Worm (Caenorhabditis elegans): ENCODE measurements around the gene F07G6.2.

Gene F07G6.2

ce11 chrX:1706538-1706937 lies 20.6 kb upstream of the F07G6.2 start, which contains the start of gene F07G6.5:
F07G6.5 (minus strand) TSS chrX:1706638.
- TF ChIP-seq tra-4 (tag; optimal IDR thresholded peaks at IDR 0.05) (no peak), hmg-4 (GFP tag; optimal IDR thresholded peaks at IDR 0.05) (no peak), ceh-36 (tag; optimal IDR thresholded peaks at IDR 0.05) (no peak), F13C5.2 (tag; optimal IDR thresholded peaks at IDR 0.05) (no peak), hnd-1 (tag; optimal IDR thresholded peaks at IDR 0.05) (no peak), pes-1 (GFP tag; IDR thresholded peaks at IDR 0.05) (no peak), aly-1 (tag; optimal IDR thresholded peaks at IDR 0.05) (no peak), ceh-13 (GFP tag; optimal IDR thresholded peaks at IDR 0.05) (no peak), sea-1 (GFP tag; conservative IDR thresholded peaks at IDR 0.05) (no peak), hmbx-1 (tag; optimal IDR thresholded peaks at IDR 0.05) (no peak), B0310.2 (tag; optimal IDR thresholded peaks at IDR 0.05) (no peak), tbx-11 (GFP tag; IDR thresholded peaks at IDR 0.05) (no peak), flt-1 (GFP tag; IDR thresholded peaks at IDR 0.05) (no peak), tbx-37 (GFP tag; conservative IDR thresholded peaks at IDR 0.05) (no peak), ama-1 (optimal IDR thresholded peaks at IDR 0.05) (no peak)

ce11 chrX:1712538-1712937 lies 14.6 kb upstream of the F07G6.2 start, which contains the start of gene fbxa-52:
fbxa-52 (minus strand) TSS chrX:1712638.
- TF ChIP-seq ceh-13 (GFP tag; optimal IDR thresholded peaks at IDR 0.05) = no peak
- no peak for TF ChIP-seq tra-4 (tag; optimal IDR thresholded peaks at IDR 0.05)
- TF ChIP-seq F13C5.2 (tag; optimal IDR thresholded peaks at IDR 0.05) = no peak
- no peak for TF ChIP-seq aly-1 (tag; optimal IDR thresholded peaks at IDR 0.05)
- TF ChIP-seq sea-1 (GFP tag; conservative IDR thresholded peaks at IDR 0.05) = no peak
- TF ChIP-seq ets-7 (tag; optimal IDR thresholded peaks at IDR 0.05) = no peak
- no peak for TF ChIP-seq hmbx-1 (tag; optimal IDR thresholded peaks at IDR 0.05)
- no peak for TF ChIP-seq flt-1 (GFP tag; IDR thresholded peaks at IDR 0.05)
- no peak for TF ChIP-seq tbx-37 (GFP tag; conservative IDR thresholded peaks at IDR 0.05)

- TF ChIP-seq flt-1 (GFP tag; IDR thresholded peaks at IDR 0.05) = no peak
- no peak for TF ChIP-seq ceh-13 (GFP tag; optimal IDR thresholded peaks at IDR 0.05)
- no peak for TF ChIP-seq tra-4 (tag; optimal IDR thresholded peaks at IDR 0.05)
- TF ChIP-seq tbx-11 (GFP tag; IDR thresholded peaks at IDR 0.05) = no peak
- no peak for TF ChIP-seq pes-1 (GFP tag; IDR thresholded peaks at IDR 0.05)
- no peak for TF ChIP-seq sea-1 (GFP tag; conservative IDR thresholded peaks at IDR 0.05)
- no peak for TF ChIP-seq B0310.2 (tag; optimal IDR thresholded peaks at IDR 0.05)
- TF ChIP-seq ama-1 (optimal IDR thresholded peaks at IDR 0.05) = no peak
- TF ChIP-seq ceh-36 (tag; optimal IDR thresholded peaks at IDR 0.05) = no peak
- TF ChIP-seq hmg-4 (GFP tag; optimal IDR thresholded peaks at IDR 0.05) = no peak
- TF ChIP-seq aly-1 (tag; optimal IDR thresholded peaks at IDR 0.05) = no peak
- no peak for TF ChIP-seq F13C5.2 (tag; optimal IDR thresholded peaks at IDR 0.05)
- no peak for TF ChIP-seq tbx-37 (GFP tag; conservative IDR thresholded peaks at IDR 0.05)
- TF ChIP-seq ets-7 (tag; optimal IDR thresholded peaks at IDR 0.05) = no peak
- TF ChIP-seq hmbx-1 (tag; optimal IDR thresholded peaks at IDR 0.05) = no peak
- no peak for TF ChIP-seq scrt-1 (GFP tag; IDR thresholded peaks at IDR 0.05)
- TF ChIP-seq hnd-1 (tag; optimal IDR thresholded peaks at IDR 0.05) = no peak
These were observed 8.7 kb upstream of the F07G6.2 start, which contains the start of gene fbxa-53 for ce11 chrX:1718479-1718878. fbxa-53 (minus strand) TSS chrX:1718579.

- TF ChIP-seq ceh-13 (GFP tag; optimal IDR thresholded peaks at IDR 0.05) (no peak), tbx-11 (GFP tag; IDR thresholded peaks at IDR 0.05) (no peak), ama-1 (optimal IDR thresholded peaks at IDR 0.05) (no peak)
These were observed 6.8 kb upstream of the F07G6.2 start, which contains the start of gene F07G6.8 for ce11 chrX:1720359-1720758. F07G6.8 (minus strand) TSS chrX:1720459.

ce11 chrX:1729558-1729957 lies 2.4 kb downstream of the F07G6.2 start, which contains the start of gene dgn-3:
dgn-3 (plus strand) TSS chrX:1729858.
- TF ChIP-seq hmbx-1 (tag; optimal IDR thresholded peaks at IDR 0.05) (no peak), flt-1 (GFP tag; IDR thresholded peaks at IDR 0.05) (no peak), aly-1 (tag; optimal IDR thresholded peaks at IDR 0.05) (no peak), scrt-1 (GFP tag; IDR thresholded peaks at IDR 0.05) (no peak), ceh-13 (GFP tag; optimal IDR thresholded peaks at IDR 0.05) (no peak), sea-1 (GFP tag; conservative IDR thresholded peaks at IDR 0.05) (no peak), ceh-36 (tag; optimal IDR thresholded peaks at IDR 0.05) (no peak), ama-1 (optimal IDR thresholded peaks at IDR 0.05) (no peak), B0310.2 (tag; optimal IDR thresholded peaks at IDR 0.05) (no peak), hmg-4 (GFP tag; optimal IDR thresholded peaks at IDR 0.05) (no peak), tbx-11 (GFP tag; IDR thresholded peaks at IDR 0.05) (no peak), tbx-37 (GFP tag; conservative IDR thresholded peaks at IDR 0.05) (no peak)

ce11 chrX:1735941-1736340 lies 8.8 kb downstream of the F07G6.2 start, which contains the start of gene F07G6.12:
F07G6.12 (plus strand) TSS chrX:1736241.
- no peak for TF ChIP-seq hmg-4 (GFP tag; optimal IDR thresholded peaks at IDR 0.05)
- TF ChIP-seq scrt-1 (GFP tag; IDR thresholded peaks at IDR 0.05) = no peak
- TF ChIP-seq ama-1 (optimal IDR thresholded peaks at IDR 0.05) = no peak
- no peak for TF ChIP-seq hnd-1 (tag; optimal IDR thresholded peaks at IDR 0.05)
- TF ChIP-seq flt-1 (GFP tag; IDR thresholded peaks at IDR 0.05) = no peak
- TF ChIP-seq hmbx-1 (tag; optimal IDR thresholded peaks at IDR 0.05) = no peak
- TF ChIP-seq tra-4 (tag; optimal IDR thresholded peaks at IDR 0.05) = no peak
- TF ChIP-seq B0310.2 (tag; optimal IDR thresholded peaks at IDR 0.05) = no peak
- TF ChIP-seq tbx-11 (GFP tag; IDR thresholded peaks at IDR 0.05) = no peak
- TF ChIP-seq sea-1 (GFP tag; conservative IDR thresholded peaks at IDR 0.05) = no peak
- TF ChIP-seq tbx-37 (GFP tag; conservative IDR thresholded peaks at IDR 0.05) = no peak

ce11 chrX:1737606-1738005 lies 10.4 kb downstream of the F07G6.2 start, which contains the start of gene F07G6.10:
F07G6.10 (plus strand) TSS chrX:1737906.
- TF ChIP-seq hnd-1 (tag; optimal IDR thresholded peaks at IDR 0.05) (no peak), scrt-1 (GFP tag; IDR thresholded peaks at IDR 0.05) (no peak), sea-1 (GFP tag; conservative IDR thresholded peaks at IDR 0.05) (no peak), ceh-36 (tag; optimal IDR thresholded peaks at IDR 0.05) (no peak), F13C5.2 (tag; optimal IDR thresholded peaks at IDR 0.05) (no peak), hmbx-1 (tag; optimal IDR thresholded peaks at IDR 0.05) (no peak), ets-7 (tag; optimal IDR thresholded peaks at IDR 0.05) (no peak), tbx-11 (GFP tag; IDR thresholded peaks at IDR 0.05) (no peak), ceh-13 (GFP tag; optimal IDR thresholded peaks at IDR 0.05) (no peak), aly-1 (tag; optimal IDR thresholded peaks at IDR 0.05) (no peak), tra-4 (tag; optimal IDR thresholded peaks at IDR 0.05) (no peak), hmg-4 (GFP tag; optimal IDR thresholded peaks at IDR 0.05) (no peak), B0310.2 (tag; optimal IDR thresholded peaks at IDR 0.05) (no peak), pes-1 (GFP tag; IDR thresholded peaks at IDR 0.05) (no peak), ama-1 (optimal IDR thresholded peaks at IDR 0.05) (no peak), flt-1 (GFP tag; IDR thresholded peaks at IDR 0.05) (no peak), tbx-37 (GFP tag; conservative IDR thresholded peaks at IDR 0.05) (no peak)
